Worm (Caenorhabditis elegans) whole organism, late embryonic: ENCODE results near the gene B0391.14.

Experiments
- T23F11.4 ChIP-seq: fragments of 200-800 bp; sonication (Bioruptor generic); optimal IDR thresholded peaks from 2 replicates; lab custom pipeline; 2018; ENCODE audit warnings: mild to moderate bottlenecking, missing genetic modification characterization, missing compliant biosample characterization
- ceh-18 ChIP-seq: sonication (generic microtip); optimal IDR thresholded peaks from 2 replicates; lab custom pipeline; 2016; ENCODE audit warnings: missing genetic modification characterization, missing compliant biosample characterization
- ceh-22 ChIP-seq: sonication (generic microtip); optimal IDR thresholded peaks from 2 replicates; lab custom pipeline; 2017; ENCODE audit warnings: missing biosample characterization, missing genetic modification characterization
- ceh-24 ChIP-seq: sonication (generic microtip); optimal IDR thresholded peaks from 2 replicates; lab custom pipeline; 2016; ENCODE audit warnings: mild to moderate bottlenecking, missing genetic modification characterization, missing compliant biosample characterization
- ceh-30 ChIP-seq: fragments of 150-350 bp; optimal IDR thresholded peaks from 2 replicates; lab custom pipeline; 2014; ENCODE audit warnings: missing biosample characterization, missing genetic modification characterization
- ceh-6 ChIP-seq: fragments of 200-800 bp; sonication (Bioruptor generic); optimal IDR thresholded peaks from 2 replicates; lab custom pipeline; 2018; ENCODE audit warnings: mild to moderate bottlenecking, missing genetic modification characterization, missing compliant biosample characterization
- dmd-4 ChIP-seq: sonication (generic microtip); optimal IDR thresholded peaks from 2 replicates; lab custom pipeline; 2016; ENCODE audit warnings: borderline replicate concordance, missing genetic modification characterization, missing compliant biosample characterization
- elt-2 ChIP-seq: sonication (generic microtip); optimal IDR thresholded peaks from 2 replicates; lab custom pipeline; 2016; ENCODE audit warnings: missing genetic modification reagents, missing genetic modification characterization, missing compliant biosample characterization
- elt-4 ChIP-seq: sonication (generic microtip); optimal IDR thresholded peaks from 2 replicates; lab custom pipeline; 2016; ENCODE audit warnings: missing genetic modification characterization, missing compliant biosample characterization
- eyg-1 ChIP-seq: sonication (generic microtip); optimal IDR thresholded peaks from 2 replicates; lab custom pipeline; 2016; ENCODE audit warnings: missing genotype, missing genetic modification characterization, missing compliant biosample characterization
- hlh-13 ChIP-seq: fragments of 200-800 bp; sonication (Bioruptor generic); optimal IDR thresholded peaks from 2 replicates; lab custom pipeline; 2018; ENCODE audit warnings: mild to moderate bottlenecking, missing genetic modification characterization, missing compliant biosample characterization
- hlh-30 ChIP-seq: sonication (generic microtip); optimal IDR thresholded peaks from 2 replicates; lab custom pipeline; 2017; ENCODE audit warnings: antibody characterized with exemption, missing genetic modification characterization, missing compliant biosample characterization; ENCODE audit not compliant: insufficient read depth
- hlh-6 ChIP-seq: sonication (generic microtip); optimal IDR thresholded peaks from 2 replicates; lab custom pipeline; 2016; ENCODE audit warnings: missing genotype, missing genetic modification characterization, missing compliant biosample characterization
- madf-2 ChIP-seq: sonication (generic microtip); optimal IDR thresholded peaks from 2 replicates; lab custom pipeline; 2017; ENCODE audit warnings: missing genetic modification characterization, missing compliant biosample characterization
- mec-3 ChIP-seq: sonication (generic microtip); optimal IDR thresholded peaks from 2 replicates; lab custom pipeline; 2016; ENCODE audit warnings: borderline replicate concordance, missing genetic modification characterization, missing compliant biosample characterization
- nfya-1 ChIP-seq: sonication (generic microtip); optimal IDR thresholded peaks from 2 replicates; lab custom pipeline; 2017; ENCODE audit warnings: missing genetic modification characterization, mild to moderate bottlenecking, missing compliant biosample characterization, antibody characterized with exemption, moderate library complexity
- nhr-11 ChIP-seq: fragments of 150-350 bp; optimal IDR thresholded peaks from 2 replicates; lab custom pipeline; 2014; ENCODE audit warnings: missing biosample characterization, missing genetic modification characterization
- npax-4 ChIP-seq: sonication (generic microtip); optimal IDR thresholded peaks from 2 replicates; lab custom pipeline; 2016; ENCODE audit warnings: missing genetic modification characterization, missing compliant biosample characterization
- odd-2 ChIP-seq: sonication (generic microtip); optimal IDR thresholded peaks from 2 replicates; lab custom pipeline; 2017; ENCODE audit warnings: antibody characterized with exemption, mild to moderate bottlenecking, missing genetic modification characterization, missing compliant biosample characterization
- pat-9 ChIP-seq: fragments of 200-800 bp; sonication (Bioruptor generic); optimal IDR thresholded peaks from 2 replicates; lab custom pipeline; 2018; ENCODE audit warnings: mild to moderate bottlenecking, missing genetic modification characterization, moderate library complexity, missing compliant biosample characterization
- pha-2 ChIP-seq: sonication (generic microtip); optimal IDR thresholded peaks from 2 replicates; lab custom pipeline; 2017; ENCODE audit warnings: mild to moderate bottlenecking, missing genetic modification characterization, missing compliant biosample characterization
- pqm-1 ChIP-seq: sonication (generic microtip); optimal IDR thresholded peaks from 2 replicates; lab custom pipeline; 2016; ENCODE audit warnings: missing genetic modification characterization, missing compliant biosample characterization
- pros-1 ChIP-seq: fragments of 150-350 bp; optimal IDR thresholded peaks from 2 replicates; lab custom pipeline; 2014; ENCODE audit warnings: missing biosample characterization, missing genetic modification reagents, missing genetic modification characterization
- ref-2 ChIP-seq: sonication (generic microtip); optimal IDR thresholded peaks from 2 replicates; lab custom pipeline; 2016; ENCODE audit warnings: missing genetic modification characterization, missing compliant biosample characterization
- sox-2 ChIP-seq: fragments of 200-800 bp; sonication (Bioruptor generic); IDR thresholded peaks from 2 replicates; pipeline ENCODE4 v1.3.6; 2022; ENCODE audit warnings: missing genetic modification reagents, missing genetic modification characterization, missing compliant biosample characterization
- tbx-2 ChIP-seq: sonication (generic microtip); optimal IDR thresholded peaks from 2 replicates; lab custom pipeline; 2016; ENCODE audit warnings: missing genetic modification characterization, missing compliant biosample characterization
- tbx-7 ChIP-seq: sonication (generic microtip); optimal IDR thresholded peaks from 2 replicates; lab custom pipeline; 2016; ENCODE audit warnings: missing genotype, missing genetic modification characterization, missing compliant biosample characterization
- unc-3 ChIP-seq, 2 experiments: fragments of 200-800 bp in 1 of 2; sonication (Bioruptor generic) in 1 of 2; sonication (generic microtip) in 1 of 2; conservative IDR thresholded peaks in 1 of 2; optimal IDR thresholded peaks in 1 of 2; 2 replicates each; pipeline versions ENCODE4 v1.3.6 to Lab custom; 2016 to 2022; ENCODE audit warnings: missing compliant biosample characterization in 2 of 2, missing genetic modification characterization in 2 of 2, missing genetic modification reagents in 1 of 2
- unc-42 ChIP-seq: sonication (generic microtip); optimal IDR thresholded peaks from 2 replicates; lab custom pipeline; 2016; ENCODE audit warnings: missing genotype, missing genetic modification characterization, missing compliant biosample characterization
- zip-5 ChIP-seq: sonication (generic microtip); optimal IDR thresholded peaks from 2 replicates; lab custom pipeline; 2016; ENCODE audit warnings: missing genetic modification characterization, missing compliant biosample characterization

The B0391.14 gene

DNA sequence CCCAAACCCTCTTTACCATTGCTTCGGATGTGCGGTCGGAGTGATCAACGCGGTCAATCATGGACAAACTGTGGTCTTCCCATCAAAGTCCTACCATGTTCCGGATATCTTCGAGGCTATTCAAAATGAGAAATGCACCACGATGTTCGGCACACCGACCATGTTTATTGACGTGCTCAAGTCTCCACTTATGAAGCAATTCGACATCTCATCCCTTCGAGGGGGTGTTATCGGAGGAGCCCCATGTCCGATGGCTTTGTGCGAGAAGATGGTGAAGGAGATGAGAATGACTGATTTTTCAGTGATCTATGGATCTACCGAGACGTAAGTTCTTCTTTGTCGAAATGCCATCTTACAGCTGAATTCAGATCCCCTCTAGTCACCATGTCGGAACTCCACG, 31.3 kb downstream of the B0391.14 start:
- no peak for TF ChIP-seq npax-4 (tag; lab: Kevin White, UChicago)
- no peak for TF ChIP-seq madf-2 (tag; lab: Kevin White, UChicago)
- no peak for TF ChIP-seq elt-2
- TF ChIP-seq elt-4 (tag; lab: Kevin White, UChicago) = no peak

ce11 chrV:15567344-15567804, 32.3 kb downstream of the B0391.14 start, which contains the start of gene acs-2:
acs-2 (plus strand) TSS chrV:15567394.
- TF ChIP-seq ceh-6 (GFP tag; lab: Kevin White, UChicago) (no peak), hlh-30 (tag; lab: Kevin White, UChicago) (no peak), pros-1 (tag; lab: Kevin White, UChicago) (no peak), ceh-24 (tag; lab: Kevin White, UChicago) (no peak), odd-2 (tag; lab: Kevin White, UChicago) (no peak), dmd-4 (tag; lab: Kevin White, UChicago) (no peak), ceh-30 (tag; lab: Kevin White, UChicago) (no peak), madf-2 (tag; lab: Kevin White, UChicago) (no peak), elt-4 (tag; lab: Kevin White, UChicago) (no peak), unc-42 (tag; lab: Kevin White, UChicago) (no peak), pat-9 (tag; lab: Kevin White, UChicago) (no peak)

DNA sequence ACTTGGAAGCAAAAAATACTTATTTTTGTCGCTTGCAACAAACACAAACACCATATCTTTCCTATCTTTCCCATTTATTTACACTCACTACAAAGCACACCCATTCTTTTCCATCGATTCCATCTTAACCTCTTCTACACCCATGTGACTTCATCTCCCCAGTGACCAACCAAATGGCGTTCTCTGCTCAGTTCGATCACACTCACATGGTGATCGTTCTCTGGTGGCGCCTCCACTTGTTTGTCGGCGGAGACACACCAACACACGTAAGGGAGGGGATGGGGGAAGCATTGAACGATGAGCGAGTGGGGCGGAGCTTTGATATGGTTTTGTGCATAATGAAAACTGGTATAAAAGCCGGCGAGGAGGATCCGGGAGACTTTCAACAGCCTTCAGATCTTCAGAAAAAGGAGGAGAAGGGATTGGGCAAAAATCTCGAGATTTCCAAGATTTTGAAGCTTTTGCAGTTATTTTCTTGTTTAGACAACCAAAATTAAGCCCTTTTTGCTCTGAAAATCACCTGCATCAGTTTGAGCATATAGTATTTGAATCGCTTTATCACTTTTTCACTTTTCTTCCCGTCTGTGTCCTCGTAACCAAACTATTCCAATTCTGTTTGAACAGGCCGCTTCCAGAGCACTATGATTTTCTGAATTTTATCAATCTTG, 33.0 kb downstream of the B0391.14 start:
- TF ChIP-seq odd-2 (tag; lab: Kevin White, UChicago) (no peak), pqm-1 (tag; lab: Kevin White, UChicago) (peak; percentile 15), hlh-30 (tag; lab: Kevin White, UChicago) (peak; percentile 34), ceh-18 (tag; lab: Kevin White, UChicago) (peak; percentile 20)

DNA sequence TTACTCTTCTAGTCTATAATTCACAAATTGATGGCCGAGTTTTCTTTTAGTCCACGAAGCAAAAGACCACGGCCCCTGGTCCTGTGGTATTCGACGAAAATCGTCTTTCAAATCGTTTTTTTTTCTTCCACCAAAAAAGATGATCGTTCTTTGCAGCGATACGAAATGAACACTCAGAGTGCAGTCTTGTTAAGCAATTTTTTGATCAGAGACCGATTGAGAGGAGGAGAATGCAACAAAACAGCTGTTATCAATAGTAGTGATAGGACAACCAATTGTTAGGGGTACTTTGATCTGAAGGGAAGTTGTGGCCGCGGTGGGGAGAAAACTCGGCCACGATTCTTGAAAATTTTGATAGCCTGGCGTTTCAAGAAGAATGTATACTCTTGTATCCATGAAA, 35.7 kb downstream of the B0391.14 start:
- TF ChIP-seq ref-2 (tag; lab: Kevin White, UChicago) = no peak
- peak; percentile 40 for TF ChIP-seq elt-2
- TF ChIP-seq tbx-2 = no peak
- no peak for TF ChIP-seq ceh-22 (tag; lab: Kevin White, UChicago)
- TF ChIP-seq eyg-1 (tag; lab: Kevin White, UChicago) = no peak
- no peak for TF ChIP-seq hlh-6 (tag; lab: Kevin White, UChicago)
- TF ChIP-seq hlh-13 (GFP tag; lab: Kevin White, UChicago) = no peak
- no peak for TF ChIP-seq dmd-4 (tag; lab: Kevin White, UChicago)

DNA sequence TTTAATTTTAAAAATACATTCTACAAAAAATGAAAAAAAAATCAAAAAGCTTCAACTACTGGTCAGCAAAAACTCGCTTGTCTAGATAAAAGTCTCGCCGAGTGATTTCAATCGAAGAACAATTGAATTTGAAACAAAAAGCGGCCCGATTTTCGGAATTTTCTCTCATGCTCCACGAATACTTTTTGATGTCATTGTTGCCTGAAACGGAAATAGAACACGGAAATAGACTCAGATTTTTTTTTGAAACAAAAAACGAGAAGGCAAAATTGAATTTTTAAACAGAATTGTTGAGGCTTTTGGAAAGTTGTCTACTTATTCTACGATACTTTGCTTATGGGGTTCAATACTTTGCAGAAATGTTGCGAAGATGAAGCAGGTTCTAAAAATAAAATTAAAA, 36.2 kb downstream of the B0391.14 start:
- TF ChIP-seq pha-2 (no peak), odd-2 (tag; lab: Kevin White, UChicago) (no peak), mec-3 (tag; lab: Kevin White, UChicago) (no peak), zip-5 (no peak), ref-2 (tag; lab: Kevin White, UChicago) (no peak), T23F11.4 (no peak), sox-2 (GFP tag; lab: Robert Waterston, UW) (no peak), nhr-11 (no peak), unc-3 (GFP tag; conservative IDR thresholded peaks at IDR 0.05; lab: Robert Waterston, UW) (no peak), unc-3 (tag; optimal IDR thresholded peaks at IDR 0.05; lab: Kevin White, UChicago) (no peak)

- no peak for TF ChIP-seq tbx-7 (tag; lab: Kevin White, UChicago)
- peak; percentile 62 for TF ChIP-seq nfya-1 (tag; lab: Kevin White, UChicago)
Observed at ce11 chrV:15562541-15562940, 37.1 kb downstream of the B0391.14 start.
